Worm (Caenorhabditis elegans): ENCODE data around the gene clec-149.

The clec-149 gene

DNA sequence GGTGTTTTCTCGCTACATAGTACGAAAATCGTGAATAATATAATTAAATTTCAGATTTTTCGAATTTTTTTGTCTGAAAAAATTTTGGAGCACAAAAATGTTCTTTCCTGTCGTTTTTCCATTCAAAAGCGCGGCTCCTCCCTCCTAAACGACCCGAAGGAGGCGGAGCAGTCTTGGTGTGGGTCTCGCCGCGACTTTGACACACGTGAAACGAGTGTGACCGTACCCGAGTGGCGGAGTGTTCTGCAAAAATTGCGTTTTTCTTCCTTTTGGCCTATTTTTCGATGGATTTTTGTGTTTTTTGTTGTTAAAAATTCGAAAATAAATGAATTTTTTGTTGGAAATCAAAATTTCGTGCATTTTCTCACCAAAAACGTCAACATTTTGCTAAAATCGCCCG, 29.4 kb upstream of the clec-149 start, which contains the start of gene snt-2 (continued):
- TF ChIP-seq ama-1 (optimal IDR thresholded peaks at IDR 0.05) (no peak), ama-1 (GFP tag; optimal IDR thresholded peaks at IDR 0.05) (no peak), ztf-28 (GFP tag; IDR thresholded peaks at IDR 0.05) (no peak), cebp-1 (GFP tag; IDR thresholded peaks at IDR 0.05) (no peak), cebp-1 (tag; optimal IDR thresholded peaks at IDR 0.05) (peak; percentile 63), ceh-91 (GFP tag; IDR thresholded peaks at IDR 0.05) (0 out of 2 replicates have a peak, but pooled peaks have one; percentile 44), hlh-12 (tag; optimal IDR thresholded peaks at IDR 0.05) (no peak), ztf-3 (GFP tag; optimal IDR thresholded peaks at IDR 0.05) (no peak), repo-1 (tag; optimal IDR thresholded peaks at IDR 0.05) (no peak), ets-4 (GFP tag; optimal IDR thresholded peaks at IDR 0.05) (no peak), lin-35 (GFP tag; optimal IDR thresholded peaks at IDR 0.05) (peak in 1 of 3 experiments; percentile 55), pbrm-1 (GFP tag; IDR thresholded peaks at IDR 0.05) (peak; percentile 73), hmg-20 (GFP tag; IDR thresholded peaks at IDR 0.05) (no peak), ceh-100 (GFP tag; IDR thresholded peaks at IDR 0.05) (peak; percentile 27; the same call in 1 of the 2 replicates), ceh-58 (GFP tag; IDR thresholded peaks at IDR 0.05) (no peak), Y56A3A.18 (GFP tag; IDR thresholded peaks at IDR 0.05) (no peak), mxl-1 (tag; optimal IDR thresholded peaks at IDR 0.05) (no peak), dpff-1 (tag; optimal IDR thresholded peaks at IDR 0.05) (no peak), mel-28 (tag; optimal IDR thresholded peaks at IDR 0.05; ENCODE audit: borderline replicate concordance) (no peak), snpc-1.3 (tag; optimal IDR thresholded peaks at IDR 0.05; ENCODE audit: insufficient read depth) (peak; percentile 69), F49E8.2 (tag; optimal IDR thresholded peaks at IDR 0.05; ENCODE audit: insufficient read depth) (peak; percentile 52), F33H1.4 (GFP tag; IDR thresholded peaks at IDR 0.05) (peak; percentile 96), attf-5 (GFP tag; optimal IDR thresholded peaks at IDR 0.05) (peak; percentile 76), aptf-2 (GFP tag; conservative IDR thresholded peaks at IDR 0.05) (no peak), ceh-40 (GFP tag; IDR thresholded peaks at IDR 0.05) (no peak), akir-1 (GFP tag; optimal IDR thresholded peaks at IDR 0.05) (no peak), tlf-1 (GFP tag; optimal IDR thresholded peaks at IDR 0.05) (peak; percentile 35), nhr-80 (tag; optimal IDR thresholded peaks at IDR 0.05) (peak; percentile 41), madf-6 (GFP tag; IDR thresholded peaks at IDR 0.05) (peak; percentile 62), Y53F4B.3 (GFP tag; IDR thresholded peaks at IDR 0.05) (no peak), sdz-38 (tag; optimal IDR thresholded peaks at IDR 0.05) (no peak), lag-1 (GFP tag; IDR thresholded peaks at IDR 0.05) (no peak), nhr-90 (tag; optimal IDR thresholded peaks at IDR 0.05) (no peak), nfya-2 (GFP tag; IDR thresholded peaks at IDR 0.05) (no peak), B0261.1 (tag; optimal IDR thresholded peaks at IDR 0.05) (no peak), F57A8.1 (GFP tag; optimal IDR thresholded peaks at IDR 0.05) (no peak), lin-40 (tag; optimal IDR thresholded peaks at IDR 0.05) (peak; percentile 47), F10E7.11 (tag; optimal IDR thresholded peaks at IDR 0.05) (no peak), lsy-27 (tag; optimal IDR thresholded peaks at IDR 0.05; ENCODE audit: borderline replicate concordance, insufficient read depth) (no peak), bed-2 (GFP tag; IDR thresholded peaks at IDR 0.05) (no peak), C17E4.6 (GFP tag; IDR thresholded peaks at IDR 0.05) (no peak), egrh-3 (GFP tag; IDR thresholded peaks at IDR 0.05) (0 out of 2 replicates have a peak, but pooled peaks have one; percentile 17), madf-8 (GFP tag; conservative IDR thresholded peaks at IDR 0.05) (0 out of 2 replicates have a peak, but pooled peaks have one; percentile 13), ceh-27 (GFP tag; optimal IDR thresholded peaks at IDR 0.05) (peak; percentile 67), C06A6.2 (GFP tag; conservative IDR thresholded peaks at IDR 0.05) (no peak), dpl-1 (GFP tag; optimal IDR thresholded peaks at IDR 0.05) (peak; percentile 20), ztf-18 (tag; optimal IDR thresholded peaks at IDR 0.05) (peak; percentile 36), ztf-6 (GFP tag; IDR thresholded peaks at IDR 0.05) (no peak), snpc-1.1 (tag; optimal IDR thresholded peaks at IDR 0.05; ENCODE audit: insufficient read depth) (no peak)

Measured in whole organism, young adult.